Fruit fly (Drosophila melanogaster): ENCODE results near the gene CG9692.

The CG9692 gene

DNA sequence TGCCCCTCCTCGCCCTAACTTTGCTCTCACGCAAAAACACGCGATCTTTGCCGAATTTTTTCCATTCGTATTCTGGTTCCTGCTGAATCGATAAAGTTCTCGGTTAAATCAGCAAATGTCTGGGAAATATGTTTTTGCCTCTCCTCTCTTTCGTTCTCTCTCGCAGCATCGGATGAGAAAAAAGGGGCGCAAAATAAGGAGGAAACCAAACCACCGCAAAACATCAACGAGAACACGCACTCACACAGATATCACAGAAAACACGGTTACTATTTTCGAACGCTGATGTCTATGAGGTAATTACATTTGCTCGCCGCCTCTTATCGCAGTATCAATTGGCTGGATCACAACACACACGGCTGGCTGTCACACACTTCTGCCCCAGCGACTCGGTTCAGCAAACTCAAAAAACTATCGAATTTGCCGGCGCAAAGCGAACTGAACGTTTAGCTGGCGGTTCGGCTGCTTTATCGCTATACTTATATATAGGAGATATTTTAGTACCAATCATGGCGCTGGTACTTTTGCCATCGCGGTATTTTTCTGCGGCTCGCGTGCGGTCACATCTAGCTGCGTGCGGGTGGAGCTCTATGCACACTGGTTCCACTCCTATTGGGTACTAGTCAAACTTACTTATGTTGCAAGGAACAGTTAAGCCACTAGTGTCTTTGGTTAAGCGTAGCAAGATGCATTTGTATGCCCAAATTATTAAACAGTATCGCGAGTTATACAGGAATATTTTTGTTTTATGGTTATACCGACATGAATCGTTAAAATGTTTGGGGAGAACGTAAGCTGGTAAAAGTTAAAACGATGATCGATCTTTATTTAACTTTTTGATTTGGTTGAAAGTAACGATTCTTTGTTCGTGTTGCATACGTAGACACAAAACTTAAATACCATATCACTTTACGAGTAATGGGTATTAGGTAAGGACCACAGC, 43.3 kb upstream of the CG9692 start, which contains the start of gene Baldspot (continued):
- TF ChIP-seq dati (GFP tag; IDR thresholded peaks at IDR 0.05) = no peak
- TF ChIP-seq CG17361 (GFP tag; IDR thresholded peaks at IDR 0.05) = peak; percentile 92
- peak; percentile 69 for TF ChIP-seq MTF-1 (GFP tag; optimal IDR thresholded peaks at IDR 0.05; ENCODE audit: borderline replicate concordance)
- peak; percentile 75 for TF ChIP-seq gro (GFP tag; optimal IDR thresholded peaks at IDR 0.05)
- TF ChIP-seq ranshi (GFP tag; IDR thresholded peaks at IDR 0.05) = peak; percentile 56; the same call in 1 of the 2 replicates
- peak; percentile 52 for TF ChIP-seq CG8765 (GFP tag; IDR thresholded peaks at IDR 0.05)
- TF ChIP-seq lbe (GFP tag; optimal IDR thresholded peaks at IDR 0.05) = peak; percentile 11
- peak; percentile 25; the same call in 1 of the 3 replicates for TF ChIP-seq gce (GFP tag; IDR thresholded peaks at IDR 0.05)
- TF ChIP-seq jigr1 (GFP tag; IDR thresholded peaks at IDR 0.05) = no peak
- TF ChIP-seq Hr51 (GFP tag; optimal IDR thresholded peaks at IDR 0.05) = peak; percentile 6 to 46
- TF ChIP-seq oc (tag; optimal IDR thresholded peaks at IDR 0.05) = peak; percentile 72
- TF ChIP-seq pros (GFP tag; optimal IDR thresholded peaks at IDR 0.05) = peak; percentile 37
- peak; percentile 79 for TF ChIP-seq CG13894 (tag; optimal IDR thresholded peaks at IDR 0.05)
- peak; percentile 71 for TF ChIP-seq sisA (GFP tag; IDR thresholded peaks at IDR 0.05)
- TF ChIP-seq fd3F (GFP tag; optimal IDR thresholded peaks at IDR 0.05) = no peak
- TF ChIP-seq abd-A (tag; optimal IDR thresholded peaks at IDR 0.05) = peak; percentile 85
- peak; percentile 83 for TF ChIP-seq crc (GFP tag; optimal IDR thresholded peaks at IDR 0.05)
- TF ChIP-seq wor (GFP tag; IDR thresholded peaks at IDR 0.05) = no peak
- 0 out of 2 replicates have a peak, but pooled peaks have one; percentile 35 for TF ChIP-seq nerfin-2 (GFP tag; IDR thresholded peaks at IDR 0.05; ENCODE audit: partially characterized antibody)
- TF ChIP-seq CG13424 (tag; optimal IDR thresholded peaks at IDR 0.05) = peak; percentile 52
- TF ChIP-seq CG17612 (GFP tag; IDR thresholded peaks at IDR 0.05) = no peak
- peak; percentile 10 for TF ChIP-seq CG13775 (GFP tag; optimal IDR thresholded peaks at IDR 0.05)
- peak; percentile 90 for TF ChIP-seq CG14710 (tag; optimal IDR thresholded peaks at IDR 0.05)
- TF ChIP-seq onecut (GFP tag; IDR thresholded peaks at IDR 0.05) = peak; percentile 48
- peak; percentile 89 for TF ChIP-seq CG15696 (tag; optimal IDR thresholded peaks at IDR 0.05)
- TF ChIP-seq B-H1 (GFP tag; IDR thresholded peaks at IDR 0.05) = peak; percentile 44; the same call in 1 of the 3 replicates
- peak; percentile 47 for TF ChIP-seq Sox102F (GFP tag; optimal IDR thresholded peaks at IDR 0.05)
- peak; percentile 50; the same call in 1 of the 2 replicates for TF ChIP-seq Atf6 (GFP tag; IDR thresholded peaks at IDR 0.05)
- TF ChIP-seq chif (GFP tag; optimal IDR thresholded peaks at IDR 0.05) = peak; percentile 43 to 80
- peak; percentile 97 for TF ChIP-seq CG4282 (GFP tag; optimal IDR thresholded peaks at IDR 0.05)
- TF ChIP-seq Scr (GFP tag; IDR thresholded peaks at IDR 0.05; ENCODE audit: partially characterized antibody) = peak; percentile 63
- TF ChIP-seq nau (GFP tag; optimal IDR thresholded peaks at IDR 0.05) = peak; percentile 65
- peak; percentile 35; the same call in 1 of the 3 replicates for TF ChIP-seq CG11695 (GFP tag; IDR thresholded peaks at IDR 0.05)
- TF ChIP-seq CG2120 (GFP tag; optimal IDR thresholded peaks at IDR 0.05) = peak; percentile 45
- peak; percentile 76 for TF ChIP-seq Adf1 (GFP tag; IDR thresholded peaks at IDR 0.05)
- TF ChIP-seq CG7357 (GFP tag; IDR thresholded peaks at IDR 0.05) = 0 out of 3 replicates have a peak, but pooled peaks have one; percentile 51
- peak; percentile 16 for TF ChIP-seq sima (GFP tag; optimal IDR thresholded peaks at IDR 0.05)
- peak; percentile 73 for TF ChIP-seq zfh2 (GFP tag; optimal IDR thresholded peaks at IDR 0.05)
- TF ChIP-seq CG7963 (GFP tag; IDR thresholded peaks at IDR 0.05; ENCODE audit: partially characterized antibody) = peak; percentile 51; the same call in 1 of the 3 replicates
- peak; percentile 49; the same call in 1 of the 2 replicates for TF ChIP-seq Ada2b (GFP tag; IDR thresholded peaks at IDR 0.05)
- peak; percentile 50; the same call in 1 of the 2 replicates for TF ChIP-seq slbo (GFP tag; IDR thresholded peaks at IDR 0.05)
- peak; percentile 70 for TF ChIP-seq CG12769 (tag; optimal IDR thresholded peaks at IDR 0.05)
- peak; percentile 49 for TF ChIP-seq CG16815 (GFP tag; optimal IDR thresholded peaks at IDR 0.05)
- TF ChIP-seq CG6813 (GFP tag; optimal IDR thresholded peaks at IDR 0.05) = peak; percentile 80
- peak; percentile 58 for TF ChIP-seq CG8281 (tag; optimal IDR thresholded peaks at IDR 0.05)
- peak; percentile 54; the same call in 1 of the 2 replicates for TF ChIP-seq Awh (GFP tag; IDR thresholded peaks at IDR 0.05)
- peak; percentile 51 for TF ChIP-seq CoRest (tag; optimal IDR thresholded peaks at IDR 0.05)

Data from whole organism, embryonic.